Worm (Caenorhabditis elegans): ENCODE results near the gene C16A3.6.

DNA sequence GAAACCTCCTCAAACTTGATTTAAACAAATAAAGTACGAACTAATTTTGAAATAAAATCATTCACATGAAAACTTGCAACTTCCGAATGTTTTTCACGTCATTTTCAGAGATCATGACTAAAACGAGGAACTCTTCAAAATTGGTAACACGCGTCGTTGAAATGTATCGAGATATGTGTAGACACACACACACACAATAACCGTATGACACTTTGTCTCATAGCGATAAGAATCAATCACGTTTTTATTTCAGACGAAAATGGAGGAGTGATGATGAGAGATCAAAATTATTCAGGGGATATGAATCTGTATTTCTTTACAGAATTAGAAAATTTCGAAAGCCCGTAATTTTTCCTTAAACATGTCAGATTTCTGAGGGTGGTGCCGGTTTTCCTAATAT, 43.7 kb downstream of the C16A3.6 start:
- TF ChIP-seq nhr-12 (tag; optimal IDR thresholded peaks at IDR 0.05) (no peak), fkh-10 (GFP tag; optimal IDR thresholded peaks at IDR 0.05) (no peak)
